Fruit fly (Drosophila melanogaster) whole organism: ENCODE data around the gene CG18764.

ENCODE experiments used
- CG8478 ChIP-seq: fragments of >200 bp; optimal IDR thresholded peaks from 2 replicates; lab custom pipeline; 2018; ENCODE audit warnings: inconsistent platforms
- EcR ChIP-seq, 2 experiments: fragments of >200 bp; optimal IDR thresholded peaks; 2 replicates each; lab custom pipeline; 2017; ENCODE audit warnings: missing biosample characterization in 2 of 2, missing genetic modification characterization in 2 of 2, missing genetic modification reagents in 2 of 2
- psq ChIP-seq: fragments of >200 bp; optimal IDR thresholded peaks from 2 replicates; lab custom pipeline; 2017
- usp ChIP-seq: fragments of >200 bp; optimal IDR thresholded peaks from 2 replicates; lab custom pipeline; 2017; ENCODE audit warnings: missing biosample characterization, missing genetic modification characterization, mixed read lengths

DNA sequence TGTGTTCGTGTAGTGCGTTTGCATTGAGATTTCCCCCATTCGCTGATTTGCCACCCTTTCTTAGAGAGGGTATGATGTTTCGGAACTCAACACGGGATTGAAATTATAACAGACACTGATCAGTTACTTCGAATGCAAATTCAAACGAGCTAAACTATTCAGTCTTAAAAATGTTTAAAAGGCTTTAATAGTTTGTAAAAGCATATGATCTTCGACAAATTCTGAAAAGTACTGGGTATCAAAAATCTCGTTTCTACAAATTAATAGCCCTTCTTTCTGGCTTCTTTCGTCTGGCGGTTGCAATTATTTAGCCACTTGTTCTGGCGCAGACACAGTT lies 44.5 kb upstream of the CG18764 start:
- no peak for TF ChIP-seq psq
- no peak for TF ChIP-seq EcR (GFP tag; optimal IDR thresholded peaks at IDR 0.05; lab: Kevin White, UChicago)
- no peak for TF ChIP-seq usp
- no peak for TF ChIP-seq CG8478 (lab: Kevin White, UChicago)
